Fruit fly (Drosophila melanogaster): Measurements from ENCODE around the gene Tsp29Fa.

DNA sequence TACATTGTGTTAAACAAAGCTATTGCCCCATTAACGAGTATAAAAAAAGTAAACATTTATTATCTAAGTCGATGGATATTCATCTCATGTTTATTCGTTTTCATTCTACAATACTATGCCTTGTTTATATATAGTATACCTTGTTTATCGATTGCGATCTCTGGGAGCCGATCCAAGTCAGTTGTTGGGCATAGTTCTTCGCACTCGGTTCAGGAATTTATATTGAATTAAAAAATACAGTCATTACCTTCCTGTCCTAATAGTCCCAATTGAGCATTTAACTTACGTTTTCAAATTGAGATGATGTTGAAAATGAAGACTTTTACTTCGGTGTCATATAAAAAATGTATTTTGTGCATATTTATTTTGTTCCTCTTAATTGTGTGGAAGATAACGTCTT, 30.9 kb downstream of the Tsp29Fa start, which contains the start of gene CG32984:
- no peak for TF ChIP-seq CG34367 (tag; optimal IDR thresholded peaks at IDR 0.05)
- TF ChIP-seq CG14655 (GFP tag; optimal IDR thresholded peaks at IDR 0.05) = no peak
- TF ChIP-seq CG12605 (GFP tag; IDR thresholded peaks at IDR 0.05) = no peak
- TF ChIP-seq CG17806 (tag; optimal IDR thresholded peaks at IDR 0.05) = no peak
- no peak for TF ChIP-seq fd96Ca (GFP tag; IDR thresholded peaks at IDR 0.05)
- no peak for TF ChIP-seq CG4496 (GFP tag; IDR thresholded peaks at IDR 0.05)
